Worm (Caenorhabditis elegans): ENCODE results near the gene C25H3.14.

DNA sequence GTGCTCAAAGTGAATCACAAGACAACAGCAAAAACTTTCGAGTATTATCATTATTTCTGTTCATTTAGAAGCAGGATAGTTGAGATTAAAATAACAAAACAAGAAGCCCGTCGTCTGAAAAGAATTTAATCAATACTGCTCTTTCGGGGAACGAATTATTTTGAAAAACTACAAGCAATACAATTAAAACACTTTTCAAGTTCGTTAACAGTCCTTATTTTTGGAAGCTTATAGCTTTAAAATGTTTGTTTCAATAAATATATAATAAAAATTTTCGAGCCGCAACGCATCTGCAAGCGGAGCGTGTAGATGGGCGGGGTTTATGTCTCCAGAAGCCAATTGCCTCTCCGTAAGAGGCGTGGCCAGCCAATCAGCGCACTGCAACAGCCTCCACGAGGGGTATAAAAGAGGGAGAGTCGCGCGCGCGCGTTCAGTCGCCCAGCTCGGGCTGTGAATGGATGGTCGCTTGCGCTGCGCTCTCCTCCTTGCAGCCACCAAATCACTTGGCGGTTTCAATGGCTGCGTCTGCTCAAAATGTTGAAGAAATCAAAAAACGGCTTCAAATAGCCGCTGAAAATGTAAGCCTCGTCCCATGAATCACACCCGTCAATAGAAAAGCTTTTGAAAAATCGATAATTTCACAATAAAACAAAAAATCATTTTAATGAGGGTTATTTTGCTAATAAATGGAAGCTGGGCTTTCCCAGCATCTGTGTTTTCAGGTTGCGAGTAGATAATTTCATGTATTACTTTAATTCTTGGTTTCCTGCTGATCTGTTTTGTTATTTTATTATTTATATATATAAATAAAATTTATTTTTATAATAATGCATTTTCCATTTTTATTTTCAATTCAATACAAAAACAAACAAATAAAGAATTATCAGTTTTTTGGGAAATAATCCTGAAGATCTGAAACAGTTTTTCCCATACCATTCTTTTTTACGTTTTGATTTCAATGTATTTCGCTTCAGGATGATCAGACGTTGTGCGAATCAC lies 33.9 kb upstream of the C25H3.14 start, which contains the start of the genes ift-43 and mdt-26:
- no peak for TF ChIP-seq unc-62 (GFP tag; optimal IDR thresholded peaks at IDR 0.05)
- peak; percentile 59 for TF ChIP-seq snpc-4 (GFP tag; optimal IDR thresholded peaks at IDR 0.05)
- peak in 2 of 4 experiments; percentile 31 to 49 for TF ChIP-seq snpc-4 (tag; optimal IDR thresholded peaks at IDR 0.05)
- peak; percentile 76 for TF ChIP-seq tbp1 (GFP tag; optimal IDR thresholded peaks at IDR 0.05)
- TF ChIP-seq rec-8 (tag; optimal IDR thresholded peaks at IDR 0.05), result peak; percentile 11 to 40
- peak; percentile 99 for TF ChIP-seq ama-1 (optimal IDR thresholded peaks at IDR 0.05)
- peak in 1 of 2 experiments; percentile 61 for TF ChIP-seq ama-1 (GFP tag; optimal IDR thresholded peaks at IDR 0.05)
- peak; percentile 44 for TF ChIP-seq efl-1 (GFP tag; optimal IDR thresholded peaks at IDR 0.05)
- peak in 2 of 3 experiments; percentile 0 to 60 for TF ChIP-seq lin-35 (GFP tag; optimal IDR thresholded peaks at IDR 0.05)
- TF ChIP-seq ztf-26 (tag; optimal IDR thresholded peaks at IDR 0.05), result peak; percentile 87
- TF ChIP-seq dpff-1 (tag; optimal IDR thresholded peaks at IDR 0.05), result no peak
- peak; percentile 16 for TF ChIP-seq sdz-38 (tag; optimal IDR thresholded peaks at IDR 0.05)
- TF ChIP-seq nhr-90 (tag; optimal IDR thresholded peaks at IDR 0.05), result peak; percentile 6
- TF ChIP-seq pha-4 (tag; optimal IDR thresholded peaks at IDR 0.05), result no peak
- peak; percentile 10; the same call in 1 of the 2 replicates for TF ChIP-seq hmg-20 (GFP tag; IDR thresholded peaks at IDR 0.05)
- TF ChIP-seq D2030.7 (GFP tag; IDR thresholded peaks at IDR 0.05), result peak; percentile 72
